Worm (Caenorhabditis elegans) whole organism, L2 larva: ENCODE results near the gene C17H11.2.
"Not testable (repeated sequence)": the region's sequence is repeated elsewhere in the genome, so short reads cannot be mapped to it uniquely, and the experiment has no call there.

Experiments used
- C34F6.9 ChIP-seq: fragments of 150-350 bp; optimal IDR thresholded peaks from 2 replicates; lab custom pipeline; 2014; ENCODE audit warnings: missing biosample characterization, missing genetic modification characterization
- F13H6.1 ChIP-seq: sonication (generic microtip); optimal IDR thresholded peaks from 2 replicates; lab custom pipeline; 2016; ENCODE audit warnings: missing genetic modification characterization, missing compliant biosample characterization
- Y55F3AM.14 ChIP-seq: fragments of 200-800 bp; sonication (Bioruptor generic); optimal IDR thresholded peaks from 2 replicates; lab custom pipeline; 2018; ENCODE audit warnings: mild to moderate bottlenecking, missing genetic modification characterization, missing compliant biosample characterization
- alr-1 ChIP-seq: fragments of 150-350 bp; optimal IDR thresholded peaks from 2 replicates; lab custom pipeline; 2014; ENCODE audit warnings: missing biosample characterization, missing genetic modification characterization
- aly-2 ChIP-seq: fragments of 150-350 bp; optimal IDR thresholded peaks from 2 replicates; lab custom pipeline; 2014; ENCODE audit warnings: missing biosample characterization, missing genetic modification characterization
- ama-1 ChIP-seq: fragments of 150-350 bp; optimal IDR thresholded peaks from 2 replicates; lab custom pipeline; 2018; ENCODE audit warnings: inconsistent platforms
- blmp-1 ChIP-seq: sonication (generic microtip); optimal IDR thresholded peaks from 2 replicates; lab custom pipeline; 2017; ENCODE audit warnings: missing genetic modification characterization, mild to moderate bottlenecking, missing compliant biosample characterization, antibody characterized with exemption, moderate library complexity; ENCODE audit not compliant: insufficient read depth
- ceh-16 ChIP-seq: fragments of 150-350 bp; optimal IDR thresholded peaks from 2 replicates; lab custom pipeline; 2014; ENCODE audit warnings: missing biosample characterization, missing genetic modification characterization
- ceh-82 ChIP-seq: fragments of 150-350 bp; optimal IDR thresholded peaks from 2 replicates; lab custom pipeline; 2014; ENCODE audit warnings: missing biosample characterization, missing genetic modification characterization
- crh-2 ChIP-seq: sonication (generic microtip); optimal IDR thresholded peaks from 2 replicates; lab custom pipeline; 2017; ENCODE audit warnings: missing biosample characterization, missing genetic modification characterization
- egl-27 ChIP-seq: sonication (generic microtip); optimal IDR thresholded peaks from 3 replicates; lab custom pipeline; 2017; ENCODE audit warnings: missing biosample characterization, missing genetic modification reagents, missing genetic modification characterization
- elt-1 ChIP-seq: fragments of 150-350 bp; optimal IDR thresholded peaks from 2 replicates; lab custom pipeline; 2014; ENCODE audit warnings: missing biosample characterization, missing genetic modification characterization
- elt-3 ChIP-seq: sonication (generic microtip); optimal IDR thresholded peaks from 2 replicates; lab custom pipeline; 2017; ENCODE audit warnings: missing biosample characterization, missing genetic modification characterization
- fos-1 ChIP-seq: fragments of 150-350 bp; optimal IDR thresholded peaks from 2 replicates; lab custom pipeline; 2014; ENCODE audit warnings: missing biosample characterization, missing genetic modification characterization
- gmeb-1 ChIP-seq: fragments of 150-350 bp; optimal IDR thresholded peaks from 2 replicates; lab custom pipeline; 2014; ENCODE audit warnings: missing biosample characterization, missing genetic modification characterization
- lin-11 ChIP-seq: fragments of 150-350 bp; sonication (generic microtip); optimal IDR thresholded peaks from 2 replicates; lab custom pipeline; 2014; ENCODE audit warnings: missing biosample characterization, missing genetic modification characterization, inconsistent platforms, mixed read lengths
- lin-13 ChIP-seq: fragments of 150-350 bp; optimal IDR thresholded peaks from 2 replicates; lab custom pipeline; 2014; ENCODE audit warnings: missing biosample characterization, missing genetic modification reagents, missing genetic modification characterization
- lin-39 ChIP-seq: fragments of 150-350 bp; optimal IDR thresholded peaks from 2 replicates; lab custom pipeline; 2014; ENCODE audit warnings: missing biosample characterization, missing genetic modification reagents, missing genetic modification characterization
- lsy-2 ChIP-seq, 2 experiments: fragments of 150-350 bp in 1 of 2; sonication (generic microtip) in 1 of 2; optimal IDR thresholded peaks; 2 replicates each; lab custom pipeline; 2014 to 2017; ENCODE audit warnings: missing biosample characterization in 2 of 2, missing genetic modification characterization in 2 of 2
- mab-5 ChIP-seq: fragments of 150-350 bp; optimal IDR thresholded peaks from 2 replicates; lab custom pipeline; 2014; ENCODE audit warnings: missing biosample characterization, missing genetic modification characterization
- mbf-1 ChIP-seq: sonication (generic microtip); optimal IDR thresholded peaks from 2 replicates; lab custom pipeline; 2017; ENCODE audit warnings: missing biosample characterization, missing genetic modification characterization
- mdl-1 ChIP-seq, 2 experiments: fragments of 150-350 bp in 1 of 2; sonication (generic microtip) in 1 of 2; optimal IDR thresholded peaks; 2 replicates each; lab custom pipeline; 2017; ENCODE audit warnings: missing biosample characterization in 2 of 2, missing genetic modification characterization in 2 of 2
- nhr-10 ChIP-seq: sonication (generic microtip); optimal IDR thresholded peaks from 2 replicates; lab custom pipeline; 2017; ENCODE audit warnings: missing biosample characterization, missing genetic modification characterization
- nhr-11 ChIP-seq: fragments of 150-350 bp; optimal IDR thresholded peaks from 2 replicates; lab custom pipeline; 2014; ENCODE audit warnings: missing biosample characterization, missing genetic modification characterization
- nhr-129 ChIP-seq: fragments of 150-350 bp; optimal IDR thresholded peaks from 2 replicates; lab custom pipeline; 2014; ENCODE audit warnings: missing biosample characterization, missing genetic modification characterization
- nhr-23 ChIP-seq: fragments of 150-350 bp; optimal IDR thresholded peaks from 2 replicates; lab custom pipeline; 2014; ENCODE audit warnings: missing biosample characterization, missing genetic modification reagents, missing genetic modification characterization
- nhr-25 ChIP-seq: fragments of 150-350 bp; sonication (generic microtip); optimal IDR thresholded peaks from 3 replicates; lab custom pipeline; 2014; ENCODE audit warnings: missing biosample characterization, missing genetic modification characterization
- nhr-6 ChIP-seq: fragments of 150-350 bp; optimal IDR thresholded peaks from 2 replicates; lab custom pipeline; 2014; ENCODE audit warnings: missing biosample characterization, missing genetic modification characterization
- nhr-77 ChIP-seq: fragments of 150-350 bp; optimal IDR thresholded peaks from 2 replicates; lab custom pipeline; 2014; ENCODE audit warnings: missing biosample characterization, missing genetic modification characterization
- peb-1 ChIP-seq: fragments of 150-350 bp; optimal IDR thresholded peaks from 2 replicates; lab custom pipeline; 2014; ENCODE audit warnings: missing biosample characterization, missing genetic modification characterization
- sem-4 ChIP-seq: fragments of 150-350 bp; optimal IDR thresholded peaks from 2 replicates; lab custom pipeline; 2014; ENCODE audit warnings: missing biosample characterization, missing genetic modification reagents, missing genetic modification characterization
- skn-1 ChIP-seq: sonication (generic microtip); optimal IDR thresholded peaks from 2 replicates; lab custom pipeline; 2017; ENCODE audit warnings: missing biosample characterization, missing genetic modification characterization
- sma-3 ChIP-seq: sonication (generic microtip); optimal IDR thresholded peaks from 2 replicates; lab custom pipeline; 2016; ENCODE audit warnings: missing genetic modification reagents, missing genetic modification characterization, missing compliant biosample characterization
- sma-9 ChIP-seq, 2 experiments: fragments of 150-350 bp in 1 of 2; sonication (generic microtip) in 1 of 2; optimal IDR thresholded peaks; 2 replicates each; lab custom pipeline; 2014 to 2016; ENCODE audit warnings: missing genetic modification characterization in 2 of 2, mild to moderate bottlenecking in 1 of 2, missing biosample characterization in 1 of 2, missing compliant biosample characterization in 1 of 2, missing genetic modification reagents in 1 of 2, moderate library complexity in 1 of 2
- snpc-4 ChIP-seq: fragments of 150-350 bp; optimal IDR thresholded peaks from 2 replicates; lab custom pipeline; 2014; ENCODE audit warnings: missing biosample characterization, missing genetic modification characterization
- unc-39 ChIP-seq: fragments of 150-350 bp; optimal IDR thresholded peaks from 2 replicates; lab custom pipeline; 2014; ENCODE audit warnings: missing biosample characterization, missing genetic modification characterization
- unc-55 ChIP-seq: fragments of 150-350 bp; sonication (generic microtip); optimal IDR thresholded peaks from 3 replicates; lab custom pipeline; 2014; ENCODE audit warnings: missing biosample characterization, missing genetic modification reagents, missing genetic modification characterization
- unc-62 ChIP-seq: fragments of 150-350 bp; optimal IDR thresholded peaks from 2 replicates; lab custom pipeline; 2014; ENCODE audit warnings: missing biosample characterization, missing genetic modification reagents, missing genetic modification characterization
- zag-1 ChIP-seq: fragments of 150-350 bp; optimal IDR thresholded peaks from 2 replicates; lab custom pipeline; 2014; ENCODE audit warnings: missing biosample characterization, missing genetic modification characterization
- ztf-1 ChIP-seq: fragments of 200-800 bp; sonication (Bioruptor generic); conservative IDR thresholded peaks from 2 replicates; pipeline ENCODE4 v1.3.6; 2022; ENCODE audit warnings: missing genetic modification characterization, missing compliant biosample characterization
- ztf-11 ChIP-seq: sonication (generic microtip); optimal IDR thresholded peaks from 2 replicates; lab custom pipeline; 2017; ENCODE audit warnings: missing biosample characterization, missing genetic modification characterization
- ztf-4 ChIP-seq: fragments of 150-350 bp; optimal IDR thresholded peaks from 2 replicates; lab custom pipeline; 2014; ENCODE audit warnings: missing biosample characterization, missing genetic modification characterization

C17H11.2 gene

DNA sequence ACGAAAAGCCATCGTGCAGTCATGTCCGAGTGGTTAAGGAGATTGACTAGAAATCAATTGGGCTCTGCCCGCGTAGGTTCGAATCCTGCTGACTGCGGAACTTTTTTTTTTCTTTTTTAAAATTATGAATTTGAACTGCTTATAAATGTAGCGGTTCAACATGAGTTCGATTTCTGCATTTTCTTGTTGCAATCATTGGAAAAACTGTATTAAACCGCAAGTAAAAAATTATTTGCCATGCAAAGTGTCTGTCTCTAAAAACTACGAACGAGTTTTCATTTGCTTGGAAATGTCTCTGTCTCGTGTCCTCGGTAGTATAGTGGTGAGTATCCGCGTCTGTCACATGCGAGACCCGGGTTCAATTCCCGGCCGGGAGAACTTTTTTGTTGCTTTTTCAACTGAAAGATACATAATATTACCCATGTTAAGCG is 14.3 kb upstream of the C17H11.2 start:
- TF ChIP-seq nhr-129 (tag; lab: Kevin White, UChicago) (peak; percentile 25), mdl-1 (tag; optimal IDR thresholded peaks at IDR 0.05; lab: Kevin White, UChicago) (peak in 1 of 2 experiments; percentile 50), nhr-25 (tag; lab: Kevin White, UChicago) (peak; percentile 9), lsy-2 (tag; optimal IDR thresholded peaks at IDR 0.05; lab: Kevin White, UChicago) (peak in 1 of 2 experiments; percentile 12), C34F6.9 (tag; lab: Kevin White, UChicago) (peak; percentile 28), egl-27 (peak; percentile 5), sma-9 (GFP tag; optimal IDR thresholded peaks at IDR 0.05; lab: Kevin White, UChicago) (peak; percentile 37), unc-55 (GFP tag; lab: Kevin White, UChicago) (peak; percentile 39)
- not testable (repeated sequence) for TF ChIP-seq sma-9 (tag; optimal IDR thresholded peaks at IDR 0.05; lab: Kevin White, UChicago)
- TF ChIP-seq, all 48 proteins: peak for 8; not testable (repeated sequence) for 40

DNA sequence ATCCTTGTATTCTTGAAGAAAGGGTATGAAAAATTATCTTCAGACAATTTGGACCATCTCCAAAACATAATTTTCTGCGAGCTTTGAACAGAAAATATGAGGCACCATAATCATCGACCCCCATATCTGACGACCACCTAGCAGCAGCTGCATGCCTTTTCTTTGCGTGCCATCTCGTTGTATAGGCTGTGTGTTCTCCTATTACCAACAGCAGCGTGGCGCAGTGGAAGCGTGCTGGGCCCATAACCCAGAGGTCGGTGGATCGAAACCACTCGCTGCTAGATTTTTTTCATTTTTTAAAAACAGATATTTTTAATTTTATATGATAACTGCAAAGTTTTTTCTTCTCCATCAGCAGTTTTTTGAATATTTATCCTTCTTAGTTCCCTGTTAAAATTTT is 13.8 kb upstream of the C17H11.2 start:
- no peak for TF ChIP-seq ztf-11 (tag; lab: Kevin White, UChicago)
- TF ChIP-seq elt-3 (tag; lab: Kevin White, UChicago), result no peak
- TF ChIP-seq ztf-1, result no peak
- no peak for TF ChIP-seq ztf-4 (tag; lab: Kevin White, UChicago)
- no peak for TF ChIP-seq mdl-1 (tag; optimal IDR thresholded peaks at IDR 0.05; lab: Kevin White, UChicago)
- no peak for TF ChIP-seq sma-3 (GFP tag; lab: Kevin White, UChicago)
- TF ChIP-seq ceh-82 (tag; lab: Kevin White, UChicago), result no peak
- TF ChIP-seq mab-5 (tag; lab: Kevin White, UChicago), result no peak
- TF ChIP-seq ceh-16 (tag; lab: Kevin White, UChicago), result no peak
- TF ChIP-seq snpc-4 (tag; lab: Kevin White, UChicago), result no peak
- no peak for TF ChIP-seq egl-27
- TF ChIP-seq nhr-11, result no peak
- TF ChIP-seq mbf-1 (tag; lab: Kevin White, UChicago), result no peak
- TF ChIP-seq gmeb-1 (tag; lab: Kevin White, UChicago), result no peak
- TF ChIP-seq unc-62 (GFP tag; lab: Kevin White, UChicago), result no peak
- no peak for TF ChIP-seq ama-1
- no peak for TF ChIP-seq blmp-1 (tag; lab: Kevin White, UChicago)
- no peak for TF ChIP-seq nhr-23 (tag; lab: Kevin White, UChicago)
- no peak for TF ChIP-seq peb-1 (tag; lab: Kevin White, UChicago)
- peak; percentile 44 for TF ChIP-seq sma-9 (GFP tag; optimal IDR thresholded peaks at IDR 0.05; lab: Kevin White, UChicago)
- TF ChIP-seq sma-9 (tag; optimal IDR thresholded peaks at IDR 0.05; lab: Kevin White, UChicago), result no peak
- TF ChIP-seq skn-1 (tag; lab: Kevin White, UChicago), result no peak
- TF ChIP-seq sem-4 (tag; lab: Kevin White, UChicago), result no peak
- TF ChIP-seq nhr-6 (tag; lab: Kevin White, UChicago), result no peak
- TF ChIP-seq aly-2 (tag; lab: Kevin White, UChicago), result no peak
- no peak for TF ChIP-seq nhr-25 (tag; lab: Kevin White, UChicago)
- peak; percentile 34 for TF ChIP-seq Y55F3AM.14
- TF ChIP-seq fos-1 (tag; lab: Kevin White, UChicago), result no peak
- TF ChIP-seq lin-11, result peak; percentile 11
- no peak for TF ChIP-seq elt-1
- no peak for TF ChIP-seq nhr-77
- TF ChIP-seq lin-13, result no peak
- no peak for TF ChIP-seq unc-39 (tag; lab: Kevin White, UChicago)
- no peak for TF ChIP-seq nhr-129 (tag; lab: Kevin White, UChicago)
- peak; percentile 7 for TF ChIP-seq crh-2
- no peak for TF ChIP-seq nhr-10 (tag; lab: Kevin White, UChicago)
- peak; percentile 20 for TF ChIP-seq unc-55 (GFP tag; lab: Kevin White, UChicago)
- no peak for TF ChIP-seq lin-39 (tag; lab: Kevin White, UChicago)
- TF ChIP-seq zag-1 (tag; lab: Kevin White, UChicago), result no peak
- no peak for TF ChIP-seq alr-1 (tag; lab: Kevin White, UChicago)
- TF ChIP-seq F13H6.1 (tag; lab: Kevin White, UChicago), result no peak
- TF ChIP-seq C34F6.9 (tag; lab: Kevin White, UChicago), result no peak
